Fruit fly (Drosophila melanogaster) whole organism, embryonic: ENCODE data around the gene Rbp4.

ENCODE experiments used
- Asciz ChIP-seq: fragments of 200-800 bp; sonication (Bioruptor generic); optimal IDR thresholded peaks from 2 replicates; lab custom pipeline; 2017; ENCODE audit warnings: missing biosample characterization, mild to moderate bottlenecking, missing genetic modification characterization, missing genetic modification reagents
- Bgb ChIP-seq: fragments of 200-800 bp; sonication (Bioruptor generic); IDR thresholded peaks from 2 replicates; pipeline ENCODE4 v1.3.6; 2022; ENCODE audit warnings: missing biosample characterization, missing genetic modification characterization; ENCODE audit not compliant: partially characterized antibody
- BtbVII ChIP-seq: fragments of 200-800 bp; sonication (Bioruptor generic); optimal IDR thresholded peaks from 3 replicates; lab custom pipeline; 2017; ENCODE audit warnings: missing biosample characterization, mild to moderate bottlenecking, missing genetic modification characterization
- CG10321 ChIP-seq: fragments of 200-800 bp; sonication (Bioruptor generic); IDR thresholded peaks from 2 replicates; pipeline ENCODE4 v1.3.6; 2022; ENCODE audit warnings: missing biosample characterization, missing genetic modification characterization
- CG10366 ChIP-seq: fragments of 200-800 bp; sonication (Bioruptor generic); IDR thresholded peaks from 2 replicates; pipeline ENCODE4 v1.3.6; 2022; ENCODE audit warnings: missing biosample characterization, missing genetic modification characterization
- CG12391 ChIP-seq: fragments of 200-800 bp; sonication (Bioruptor generic); optimal IDR thresholded peaks from 3 replicates; lab custom pipeline; 2018; ENCODE audit warnings: missing biosample characterization, mild to moderate bottlenecking, missing genetic modification characterization, moderate library complexity
- CG13296 ChIP-seq: fragments of 200-800 bp; sonication (Bioruptor generic); optimal IDR thresholded peaks from 3 replicates; lab custom pipeline; 2018; ENCODE audit warnings: missing biosample characterization, mild to moderate bottlenecking, missing genetic modification characterization
- CG14667 ChIP-seq: fragments of 200-800 bp; sonication (Bioruptor generic); IDR thresholded peaks from 2 replicates; pipeline ENCODE4 v1.3.6; 2022; ENCODE audit warnings: missing biosample characterization, missing genetic modification characterization
- CG16815 ChIP-seq: fragments of 200-800 bp; sonication (Bioruptor generic); optimal IDR thresholded peaks from 3 replicates; lab custom pipeline; 2017; ENCODE audit warnings: missing biosample characterization, mild to moderate bottlenecking, missing genetic modification characterization
- CG17328 ChIP-seq: fragments of 200-800 bp; sonication (Bioruptor generic); IDR thresholded peaks from 2 replicates; pipeline ENCODE4 v1.3.6; 2022; ENCODE audit warnings: missing biosample characterization, missing genetic modification characterization
- CG17829 ChIP-seq: fragments of 200-800 bp; optimal IDR thresholded peaks from 2 replicates; lab custom pipeline; 2019; ENCODE audit warnings: missing biosample characterization, mild to moderate bottlenecking, missing genetic modification characterization, moderate library complexity
- CG18619 ChIP-seq: fragments of 200-800 bp; sonication (Bioruptor generic); optimal IDR thresholded peaks from 3 replicates; lab custom pipeline; 2017; ENCODE audit warnings: missing biosample characterization, mild to moderate bottlenecking, missing genetic modification characterization
- CG2678 ChIP-seq: fragments of 200-800 bp; sonication (Bioruptor generic); optimal IDR thresholded peaks from 3 replicates; lab custom pipeline; 2019; ENCODE audit warnings: missing biosample characterization, mild to moderate bottlenecking, missing genetic modification characterization, moderate library complexity
- CG31388 ChIP-seq: fragments of 200-800 bp; sonication (Bioruptor generic); optimal IDR thresholded peaks from 2 replicates; lab custom pipeline; 2016; ENCODE audit warnings: missing biosample characterization, missing genetic modification characterization
- CG31441 ChIP-seq: fragments of 200-800 bp; sonication (Bioruptor generic); IDR thresholded peaks from 2 replicates; pipeline ENCODE4 v1.3.6; 2022; ENCODE audit warnings: missing biosample characterization, missing genetic modification characterization
- CG4328 ChIP-seq: fragments of 200-800 bp; sonication (Bioruptor generic); optimal IDR thresholded peaks from 3 replicates; lab custom pipeline; 2017; ENCODE audit warnings: missing biosample characterization, missing genetic modification reagents, missing genetic modification characterization
- CG5953 ChIP-seq: fragments of 200-800 bp; sonication (Bioruptor generic); IDR thresholded peaks from 2 replicates; pipeline ENCODE4 v1.3.6; 2022; ENCODE audit warnings: missing biosample characterization, missing genetic modification characterization
- CG6654 ChIP-seq: fragments of 200-800 bp; sonication (Bioruptor generic); optimal IDR thresholded peaks from 2 replicates; lab custom pipeline; 2017; ENCODE audit warnings: missing biosample characterization, mild to moderate bottlenecking, missing genetic modification characterization
- CG7928 ChIP-seq: fragments of 200-800 bp; sonication (Bioruptor generic); optimal IDR thresholded peaks from 2 replicates; lab custom pipeline; 2017; ENCODE audit warnings: missing biosample characterization, mild to moderate bottlenecking, missing genetic modification characterization
- CG8281 ChIP-seq: fragments of 200-800 bp; sonication (Bioruptor generic); optimal IDR thresholded peaks from 2 replicates; lab custom pipeline; 2018; ENCODE audit warnings: missing biosample characterization, mild to moderate bottlenecking, missing genetic modification characterization, moderate library complexity
- CTCF ChIP-seq: fragments of 200-800 bp; sonication (Bioruptor generic); optimal IDR thresholded peaks from 2 replicates; lab custom pipeline; 2017; ENCODE audit warnings: missing biosample characterization, mild to moderate bottlenecking, missing genetic modification characterization, moderate library complexity
- CkIIα-i1 ChIP-seq: fragments of 200-800 bp; sonication (Bioruptor generic); IDR thresholded peaks from 2 replicates; pipeline ENCODE4 v1.3.6; 2022; ENCODE audit warnings: missing biosample characterization, missing genetic modification characterization
- CoRest ChIP-seq: fragments of 200-800 bp; sonication (Bioruptor generic); optimal IDR thresholded peaks from 3 replicates; lab custom pipeline; 2018; ENCODE audit warnings: missing biosample characterization, mild to moderate bottlenecking, missing genetic modification characterization, moderate library complexity
- Doc3 ChIP-seq: fragments of 200-800 bp; sonication (Bioruptor generic); IDR thresholded peaks from 3 replicates; pipeline ENCODE4 v1.3.6; 2022; ENCODE audit warnings: missing biosample characterization, missing genetic modification characterization; ENCODE audit not compliant: partially characterized antibody
- HmgD ChIP-seq: fragments of 200-800 bp; sonication (Bioruptor generic); optimal IDR thresholded peaks from 3 replicates; lab custom pipeline; 2016; ENCODE audit warnings: missing biosample characterization, missing genetic modification characterization
- HmgZ ChIP-seq: fragments of 200-800 bp; sonication (Bioruptor generic); optimal IDR thresholded peaks from 2 replicates; lab custom pipeline; 2018; ENCODE audit warnings: missing biosample characterization, mild to moderate bottlenecking, missing genetic modification characterization
- Hr3 ChIP-seq: fragments of 200-800 bp; sonication (Bioruptor generic); optimal IDR thresholded peaks from 3 replicates; lab custom pipeline; 2016; ENCODE audit warnings: missing biosample characterization, missing genetic modification characterization
- Jarid2 ChIP-seq: fragments of 200-800 bp; sonication (Bioruptor generic); optimal IDR thresholded peaks from 3 replicates; lab custom pipeline; 2017; ENCODE audit warnings: mild to moderate bottlenecking, missing biosample characterization, missing genetic modification reagents, missing genetic modification characterization
- Kr ChIP-seq: fragments of 200-800 bp; sonication (Bioruptor generic); optimal IDR thresholded peaks from 2 replicates; lab custom pipeline; 2017; ENCODE audit warnings: missing biosample characterization, mild to moderate bottlenecking, missing genetic modification characterization
- Myb ChIP-seq: fragments of 200-800 bp; sonication (Bioruptor generic); optimal IDR thresholded peaks from 2 replicates; lab custom pipeline; 2016; ENCODE audit warnings: missing biosample characterization, missing genetic modification characterization
- Usf ChIP-seq: fragments of 200-800 bp; sonication (Bioruptor generic); optimal IDR thresholded peaks from 2 replicates; lab custom pipeline; 2017; ENCODE audit warnings: missing genotype, missing biosample characterization, missing genetic modification characterization
- Vsx1 ChIP-seq: fragments of 200-800 bp; sonication (Bioruptor generic); optimal IDR thresholded peaks from 2 replicates; lab custom pipeline; 2017; ENCODE audit warnings: missing biosample characterization, mild to moderate bottlenecking, missing genetic modification characterization, missing genetic modification reagents
- YL-1 ChIP-seq: fragments of 200-800 bp; sonication (Bioruptor generic); optimal IDR thresholded peaks from 3 replicates; lab custom pipeline; 2017; ENCODE audit warnings: missing biosample characterization, mild to moderate bottlenecking, missing genetic modification characterization
- abd-A ChIP-seq: fragments of 200-800 bp; sonication (Bioruptor generic); optimal IDR thresholded peaks from 3 replicates; lab custom pipeline; 2019; ENCODE audit warnings: missing biosample characterization, mild to moderate bottlenecking, missing genetic modification characterization, moderate library complexity
- aop ChIP-seq: fragments of 200-800 bp; sonication (Bioruptor generic); IDR thresholded peaks from 2 replicates; pipeline ENCODE4 v1.3.6; 2022; ENCODE audit warnings: missing biosample characterization, missing genetic modification characterization
- br ChIP-seq: fragments of >200 bp; optimal IDR thresholded peaks from 2 replicates; lab custom pipeline; 2017
- en ChIP-seq: fragments of 200-800 bp; sonication (Bioruptor generic); optimal IDR thresholded peaks from 2 replicates; lab custom pipeline; 2016; ENCODE audit warnings: missing biosample characterization, missing genetic modification characterization
- gfzf ChIP-seq: fragments of 200-800 bp; sonication (Bioruptor generic); optimal IDR thresholded peaks from 2 replicates; lab custom pipeline; 2016; ENCODE audit warnings: missing biosample characterization, mild to moderate bottlenecking, missing genetic modification characterization, moderate library complexity
- gsb ChIP-seq: fragments of 200-800 bp; sonication (Bioruptor generic); IDR thresholded peaks from 2 replicates; pipeline ENCODE4 v1.3.6; 2022; ENCODE audit warnings: missing biosample characterization, missing genetic modification characterization
- inv ChIP-seq: fragments of 200-800 bp; sonication (Bioruptor generic); IDR thresholded peaks from 2 replicates; pipeline ENCODE4 v1.3.6; 2022; ENCODE audit warnings: missing biosample characterization, missing genetic modification characterization; ENCODE audit not compliant: partially characterized antibody
- klu ChIP-seq: fragments of 200-800 bp; sonication (Bioruptor generic); IDR thresholded peaks from 2 replicates; pipeline ENCODE4 v1.3.6; 2022; ENCODE audit warnings: missing biosample characterization, missing genetic modification characterization
- nom ChIP-seq: fragments of 200-800 bp; sonication (Bioruptor generic); optimal IDR thresholded peaks from 2 replicates; lab custom pipeline; 2017; ENCODE audit warnings: missing biosample characterization, missing genetic modification characterization, mild to moderate bottlenecking, moderate library complexity, missing genetic modification reagents
- p53 ChIP-seq: fragments of 200-800 bp; sonication (Bioruptor generic); optimal IDR thresholded peaks from 2 replicates; lab custom pipeline; 2016; ENCODE audit warnings: missing biosample characterization, missing genetic modification characterization
- pb ChIP-seq: fragments of 200-800 bp; sonication (Bioruptor generic); optimal IDR thresholded peaks from 3 replicates; lab custom pipeline; 2016; ENCODE audit warnings: missing biosample characterization, missing genetic modification characterization
- ranshi ChIP-seq: fragments of 200-800 bp; sonication (Bioruptor generic); IDR thresholded peaks from 2 replicates; pipeline ENCODE4 v1.3.6; 2022; ENCODE audit warnings: missing biosample characterization, missing genetic modification characterization
- run ChIP-seq: fragments of 200-800 bp; sonication (Bioruptor generic); optimal IDR thresholded peaks from 3 replicates; lab custom pipeline; 2018; ENCODE audit warnings: missing biosample characterization, mild to moderate bottlenecking, missing genetic modification characterization
- tgo ChIP-seq: fragments of 200-800 bp; sonication (Bioruptor generic); IDR thresholded peaks from 3 replicates; pipeline ENCODE4 v1.3.6; 2022; ENCODE audit warnings: missing biosample characterization, missing genetic modification characterization
- trh ChIP-seq: fragments of 200-800 bp; sonication (Bioruptor generic); optimal IDR thresholded peaks from 2 replicates; lab custom pipeline; 2016; ENCODE audit warnings: missing biosample characterization, missing genetic modification characterization
- unc-4 ChIP-seq: fragments of 200-800 bp; sonication (Bioruptor generic); IDR thresholded peaks from 2 replicates; pipeline ENCODE4 v1.3.6; 2022; ENCODE audit warnings: missing biosample characterization, missing genetic modification characterization; ENCODE audit not compliant: partially characterized antibody

Rbp4 gene

DNA sequence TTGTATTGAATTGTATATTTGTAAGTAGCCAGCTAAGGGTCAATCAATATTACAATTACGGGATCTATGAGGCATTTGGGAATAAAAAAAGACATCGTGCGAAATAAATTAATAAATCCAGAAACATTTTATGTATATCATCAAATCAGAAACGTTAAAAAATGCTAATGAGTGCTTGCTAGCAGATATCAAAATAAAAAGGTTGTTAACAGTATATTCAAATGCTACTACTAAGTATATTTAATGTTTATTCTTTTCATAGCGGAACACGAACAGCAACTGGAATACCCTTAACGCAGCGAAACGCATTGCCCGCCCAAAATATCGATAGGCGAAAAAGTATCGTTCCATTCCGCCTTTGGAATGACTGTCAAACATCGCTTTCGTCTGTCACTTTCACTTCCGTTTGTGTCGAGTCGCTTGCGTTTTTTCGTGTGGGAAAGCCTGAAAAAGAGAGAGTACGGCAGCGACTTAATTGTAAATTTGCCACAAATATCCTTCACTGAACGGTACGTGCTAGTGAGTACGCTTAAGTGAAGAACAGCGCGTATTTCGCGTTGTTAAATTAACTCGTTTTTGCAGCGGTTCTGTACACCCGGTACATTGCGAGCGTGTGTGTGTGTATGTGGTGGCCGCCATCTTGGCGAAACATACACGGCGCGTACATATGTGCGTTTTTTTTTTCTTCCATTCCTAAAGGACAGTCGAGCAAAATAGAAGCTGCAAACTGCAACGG, 4.9 kb upstream of the Rbp4 start, which contains the start of gene B52 (continued):
- TF ChIP-seq run (tag; lab: Kevin White, UChicago) (no peak), HmgZ (tag; lab: Kevin White, UChicago) (peak; percentile 61), CTCF (GFP tag; lab: Kevin White, UChicago) (no peak), p53 (GFP tag; lab: Kevin White, UChicago) (peak; percentile 5), CG7928 (GFP tag; lab: Kevin White, UChicago) (peak; percentile 16), gfzf (GFP tag; lab: Kevin White, UChicago) (peak; percentile 42), CG4328 (peak; percentile 69), CG2678 (tag; lab: Kevin White, UChicago) (no peak), gsb (GFP tag; lab: Robert Waterston, UW) (peak; percentile 70), YL-1 (peak; percentile 96), trh (no peak), CG16815 (GFP tag; lab: Kevin White, UChicago) (no peak), aop (GFP tag; lab: Robert Waterston, UW) (no peak), CG13296 (GFP tag; lab: Kevin White, UChicago) (peak; percentile 82), nom (peak; percentile 86), CG17829 (tag; lab: Kevin White, UChicago) (peak; percentile 20), klu (0 out of 2 replicates have a peak, but pooled peaks have one; percentile 20), Bgb (GFP tag; lab: Robert Waterston, UW) (peak; percentile 55; the same call in 1 of the 2 replicates), ranshi (GFP tag; lab: Robert Waterston, UW) (peak; percentile 49; the same call in 1 of the 2 replicates), Hr3 (GFP tag; lab: Kevin White, UChicago) (peak; percentile 27), CG6654 (GFP tag; lab: Kevin White, UChicago) (no peak), CG31388 (no peak), CG17328 (GFP tag; lab: Robert Waterston, UW) (peak; percentile 55), CG10366 (peak; percentile 36), br (no peak), inv (GFP tag; lab: Robert Waterston, UW) (peak; percentile 49; the same call in 1 of the 2 replicates), abd-A (tag; lab: Kevin White, UChicago) (no peak), CG31441 (GFP tag; lab: Robert Waterston, UW) (no peak; the same call in none of the 2 replicates), CG8281 (tag; lab: Kevin White, UChicago) (peak; percentile 11), unc-4 (peak; percentile 45; the same call in 1 of the 2 replicates), Usf (GFP tag; lab: Kevin White, UChicago) (no peak), en (GFP tag; lab: Kevin White, UChicago) (peak; percentile 57), Kr (GFP tag; lab: Kevin White, UChicago) (peak; percentile 45), CG5953 (no peak), Asciz (peak; percentile 71), CG18619 (peak; percentile 72), CG12391 (tag; lab: Kevin White, UChicago) (peak; percentile 57), Myb (GFP tag; lab: Kevin White, UChicago) (peak; percentile 35), Vsx1 (GFP tag; lab: Kevin White, UChicago) (peak; percentile 62), Doc3 (GFP tag; lab: Robert Waterston, UW) (no peak), BtbVII (GFP tag; lab: Kevin White, UChicago) (peak; percentile 82), tgo (peak; percentile 23; the same call in 1 of the 3 replicates), CG10321 (GFP tag; lab: Robert Waterston, UW) (0 out of 2 replicates have a peak, but pooled peaks have one; percentile 38), Jarid2 (peak; percentile 74), CG14667 (GFP tag; lab: Robert Waterston, UW) (peak; percentile 68; the same call in 1 of the 2 replicates), HmgD (GFP tag; lab: Kevin White, UChicago) (peak; percentile 45), CoRest (tag; lab: Kevin White, UChicago) (peak; percentile 50), pb (GFP tag; lab: Kevin White, UChicago) (peak; percentile 85), CkIIα-i1 (no peak)
